Fruit fly (Drosophila melanogaster) whole organism, embryonic: Measurements from ENCODE around the gene CG32102.

Experiments
- Bdp1 ChIP-seq: fragments of 200-800 bp; sonication (Bioruptor generic); optimal IDR thresholded peaks from 3 replicates; lab custom pipeline; 2016; ENCODE audit warnings: missing biosample characterization, missing genetic modification characterization
- Bgb ChIP-seq: fragments of 200-800 bp; sonication (Bioruptor generic); IDR thresholded peaks from 2 replicates; pipeline ENCODE4 v1.3.6; 2022; ENCODE audit warnings: missing biosample characterization, missing genetic modification characterization; ENCODE audit not compliant: partially characterized antibody
- BtbVII ChIP-seq: fragments of 200-800 bp; sonication (Bioruptor generic); optimal IDR thresholded peaks from 3 replicates; lab custom pipeline; 2017; ENCODE audit warnings: missing biosample characterization, mild to moderate bottlenecking, missing genetic modification characterization
- CG11560 ChIP-seq: fragments of 200-800 bp; sonication (Bioruptor generic); IDR thresholded peaks from 3 replicates; pipeline ENCODE4 v1.3.6; 2022; ENCODE audit warnings: missing biosample characterization, missing genetic modification characterization
- CG11695 ChIP-seq: fragments of 200-800 bp; sonication (Bioruptor generic); IDR thresholded peaks from 3 replicates; pipeline ENCODE4 v1.3.6; 2022; ENCODE audit warnings: missing biosample characterization, missing genetic modification characterization
- CG1233 ChIP-seq: fragments of 200-800 bp; sonication (Bioruptor generic); optimal IDR thresholded peaks from 4 replicates; lab custom pipeline; 2018; ENCODE audit warnings: missing biosample characterization, mild to moderate bottlenecking, missing genetic modification characterization
- CG15269 ChIP-seq: fragments of 200-800 bp; sonication (Bioruptor generic); optimal IDR thresholded peaks from 2 replicates; lab custom pipeline; 2018; ENCODE audit warnings: missing biosample characterization, mild to moderate bottlenecking, missing genetic modification characterization, moderate library complexity
- CG17328 ChIP-seq: fragments of 200-800 bp; sonication (Bioruptor generic); IDR thresholded peaks from 2 replicates; pipeline ENCODE4 v1.3.6; 2022; ENCODE audit warnings: missing biosample characterization, missing genetic modification characterization
- CG17912 ChIP-seq: fragments of 200-800 bp; sonication (Bioruptor generic); optimal IDR thresholded peaks from 2 replicates; lab custom pipeline; 2018; ENCODE audit warnings: missing biosample characterization, mild to moderate bottlenecking, missing genetic modification characterization
- CG2116 ChIP-seq: fragments of 200-800 bp; sonication (Bioruptor generic); optimal IDR thresholded peaks from 3 replicates; lab custom pipeline; 2018; ENCODE audit warnings: missing biosample characterization, mild to moderate bottlenecking, missing genetic modification characterization
- CG2875 ChIP-seq: fragments of 200-800 bp; sonication (Bioruptor generic); optimal IDR thresholded peaks from 2 replicates; lab custom pipeline; 2017; ENCODE audit warnings: missing biosample characterization, mild to moderate bottlenecking, missing genetic modification characterization, missing genetic modification reagents
- CG32767 ChIP-seq: fragments of 200-800 bp; sonication (Bioruptor generic); IDR thresholded peaks from 2 replicates; pipeline ENCODE4 v1.3.6; 2022; ENCODE audit warnings: missing biosample characterization, missing genetic modification characterization
- CG32772 ChIP-seq: fragments of 200-800 bp; sonication (Bioruptor generic); IDR thresholded peaks from 2 replicates; pipeline ENCODE4 v1.3.6; 2022; ENCODE audit warnings: missing biosample characterization, missing genetic modification characterization
- CG34224 ChIP-seq: fragments of 200-800 bp; sonication (Bioruptor generic); IDR thresholded peaks from 3 replicates; pipeline ENCODE4 v1.3.6; 2022; ENCODE audit warnings: missing biosample characterization, missing genetic modification characterization; ENCODE audit not compliant: partially characterized antibody
- CG3847 ChIP-seq: fragments of 200-800 bp; sonication (Bioruptor generic); IDR thresholded peaks from 2 replicates; pipeline ENCODE4 v1.3.6; 2022; ENCODE audit warnings: missing biosample characterization, missing genetic modification characterization
- CG4424 ChIP-seq: fragments of 200-800 bp; sonication (Bioruptor generic); optimal IDR thresholded peaks from 3 replicates; lab custom pipeline; 2016; ENCODE audit warnings: missing biosample characterization, missing genetic modification characterization
- CG4820 ChIP-seq: fragments of 200-800 bp; sonication (Bioruptor generic); optimal IDR thresholded peaks from 3 replicates; lab custom pipeline; 2016; ENCODE audit warnings: missing biosample characterization, missing genetic modification characterization
- CG7271 ChIP-seq: fragments of 200-800 bp; sonication (Bioruptor generic); optimal IDR thresholded peaks from 2 replicates; lab custom pipeline; 2018; ENCODE audit warnings: missing biosample characterization, mild to moderate bottlenecking, missing genetic modification characterization, moderate library complexity
- CG7745 ChIP-seq: fragments of 200-800 bp; sonication (Bioruptor generic); optimal IDR thresholded peaks from 2 replicates; lab custom pipeline; 2018; ENCODE audit warnings: missing biosample characterization, mild to moderate bottlenecking, missing genetic modification characterization, moderate library complexity
- CG8765 ChIP-seq: fragments of 200-800 bp; sonication (Bioruptor generic); IDR thresholded peaks from 2 replicates; pipeline ENCODE4 v1.3.6; 2022; ENCODE audit warnings: missing biosample characterization, missing genetic modification characterization
- CG9609 ChIP-seq: fragments of 200-800 bp; sonication (Bioruptor generic); optimal IDR thresholded peaks from 3 replicates; lab custom pipeline; 2016; ENCODE audit warnings: missing biosample characterization, missing genetic modification characterization
- CG9797 ChIP-seq: fragments of 200-800 bp; sonication (Bioruptor generic); optimal IDR thresholded peaks from 3 replicates; lab custom pipeline; 2018; ENCODE audit warnings: missing biosample characterization, mild to moderate bottlenecking, missing genetic modification characterization
- CG9876 ChIP-seq: fragments of 200-800 bp; sonication (Bioruptor generic); optimal IDR thresholded peaks from 2 replicates; lab custom pipeline; 2016; ENCODE audit warnings: missing biosample characterization, missing genetic modification characterization
- Doc3 ChIP-seq: fragments of 200-800 bp; sonication (Bioruptor generic); IDR thresholded peaks from 3 replicates; pipeline ENCODE4 v1.3.6; 2022; ENCODE audit warnings: missing biosample characterization, missing genetic modification characterization; ENCODE audit not compliant: partially characterized antibody
- Ets65A ChIP-seq: fragments of 200-800 bp; sonication (Bioruptor generic); peaks from one replicate; lab custom pipeline; 2016; ENCODE audit warnings: missing biosample characterization, missing genetic modification characterization
- H15 ChIP-seq: fragments of 200-800 bp; sonication (Bioruptor generic); IDR thresholded peaks from 3 replicates; pipeline ENCODE4 v1.3.6; 2022; ENCODE audit warnings: missing biosample characterization, missing genetic modification characterization
- Hand ChIP-seq: fragments of 200-800 bp; sonication (Bioruptor generic); optimal IDR thresholded peaks from 2 replicates; lab custom pipeline; 2017; ENCODE audit warnings: mild to moderate bottlenecking, missing biosample characterization, missing genetic modification reagents, missing genetic modification characterization
- MESR4 ChIP-seq: fragments of 200-800 bp; sonication (Bioruptor generic); optimal IDR thresholded peaks from 2 replicates; lab custom pipeline; 2018; ENCODE audit warnings: missing biosample characterization, mild to moderate bottlenecking, missing genetic modification characterization, moderate library complexity
- Mes4 ChIP-seq: fragments of 200-800 bp; sonication (Bioruptor generic); optimal IDR thresholded peaks from 2 replicates; lab custom pipeline; 2016; ENCODE audit warnings: missing biosample characterization, missing genetic modification characterization
- Oaz ChIP-seq: fragments of 200-800 bp; sonication (Bioruptor generic); IDR thresholded peaks from 2 replicates; pipeline ENCODE4 v1.3.6; 2022; ENCODE audit warnings: missing biosample characterization, missing genetic modification characterization
- Sry-β ChIP-seq: fragments of 200-800 bp; sonication (Bioruptor generic); optimal IDR thresholded peaks from 2 replicates; lab custom pipeline; 2018; ENCODE audit warnings: missing biosample characterization, mild to moderate bottlenecking, missing genetic modification characterization, moderate library complexity
- Ssrp ChIP-seq: fragments of 200-800 bp; sonication (Bioruptor generic); optimal IDR thresholded peaks from 2 replicates; lab custom pipeline; 2018; ENCODE audit warnings: missing biosample characterization, mild to moderate bottlenecking, missing genetic modification characterization, moderate library complexity
- Xrp1 ChIP-seq: fragments of 200-800 bp; sonication (Bioruptor generic); IDR thresholded peaks from 2 replicates; pipeline ENCODE4 v1.3.6; 2022; ENCODE audit warnings: missing biosample characterization, missing genetic modification characterization
- YL-1 ChIP-seq: fragments of 200-800 bp; sonication (Bioruptor generic); optimal IDR thresholded peaks from 3 replicates; lab custom pipeline; 2017; ENCODE audit warnings: missing biosample characterization, mild to moderate bottlenecking, missing genetic modification characterization
- amos ChIP-seq: fragments of 200-800 bp; sonication (Bioruptor generic); IDR thresholded peaks from 2 replicates; pipeline ENCODE4 v1.3.6; 2022; ENCODE audit warnings: missing biosample characterization, missing genetic modification characterization; ENCODE audit not compliant: partially characterized antibody
- ap ChIP-seq: fragments of 200-800 bp; sonication (Bioruptor generic); IDR thresholded peaks from 2 replicates; pipeline ENCODE4 v1.3.6; 2022; ENCODE audit warnings: missing biosample characterization, missing genetic modification characterization
- crol ChIP-seq: fragments of 200-800 bp; sonication (Bioruptor generic); IDR thresholded peaks from 2 replicates; pipeline ENCODE4 v1.3.6; 2022; ENCODE audit warnings: missing biosample characterization, missing genetic modification characterization
- dimm ChIP-seq: fragments of 200-800 bp; sonication (Bioruptor generic); IDR thresholded peaks from 2 replicates; pipeline ENCODE4 v1.3.6; 2022; ENCODE audit warnings: missing biosample characterization, missing genetic modification characterization
- eve ChIP-seq, 2 experiments: fragments of >200 bp; optimal IDR thresholded peaks; 2 replicates each; lab custom pipeline; 2017; ENCODE audit warnings: missing biosample characterization in 2 of 2, missing genetic modification characterization in 2 of 2
- exex ChIP-seq: fragments of 200-800 bp; sonication (Bioruptor generic); optimal IDR thresholded peaks from 4 replicates; lab custom pipeline; 2018; ENCODE audit warnings: missing biosample characterization, mild to moderate bottlenecking, missing genetic modification characterization, moderate library complexity
- gcm ChIP-seq: fragments of 200-800 bp; sonication (Bioruptor generic); optimal IDR thresholded peaks from 2 replicates; lab custom pipeline; 2019; ENCODE audit warnings: missing biosample characterization, mild to moderate bottlenecking, missing genetic modification characterization, moderate library complexity
- gcm2 ChIP-seq: fragments of 200-800 bp; sonication (Bioruptor generic); optimal IDR thresholded peaks from 2 replicates; lab custom pipeline; 2016; ENCODE audit warnings: missing biosample characterization, missing genetic modification characterization
- gfzf ChIP-seq: fragments of 200-800 bp; sonication (Bioruptor generic); optimal IDR thresholded peaks from 2 replicates; lab custom pipeline; 2016; ENCODE audit warnings: missing biosample characterization, mild to moderate bottlenecking, missing genetic modification characterization, moderate library complexity
- gro ChIP-seq: fragments of 200-800 bp; sonication (Bioruptor generic); optimal IDR thresholded peaks from 2 replicates; lab custom pipeline; 2016; ENCODE audit warnings: missing biosample characterization, missing genetic modification characterization
- jigr1 ChIP-seq: fragments of 200-800 bp; sonication (Bioruptor generic); IDR thresholded peaks from 3 replicates; pipeline ENCODE4 v1.3.6; 2022; ENCODE audit warnings: missing biosample characterization, missing genetic modification characterization
- lbe ChIP-seq: fragments of 200-800 bp; sonication (Bioruptor generic); optimal IDR thresholded peaks from 2 replicates; lab custom pipeline; 2016; ENCODE audit warnings: missing biosample characterization, mild to moderate bottlenecking, missing genetic modification characterization
- pum ChIP-seq: fragments of 200-800 bp; sonication (Bioruptor generic); optimal IDR thresholded peaks from 2 replicates; lab custom pipeline; 2016; ENCODE audit warnings: missing biosample characterization, missing genetic modification characterization
- sima ChIP-seq: fragments of 200-800 bp; sonication (Bioruptor generic); optimal IDR thresholded peaks from 2 replicates; lab custom pipeline; 2016; ENCODE audit warnings: missing biosample characterization, missing genetic modification characterization
- tup ChIP-seq: fragments of 200-800 bp; sonication (Bioruptor generic); optimal IDR thresholded peaks from 2 replicates; lab custom pipeline; 2016; ENCODE audit warnings: missing biosample characterization, mild to moderate bottlenecking, missing genetic modification characterization, moderate library complexity
- unpg ChIP-seq: fragments of 200-800 bp; sonication (Bioruptor generic); optimal IDR thresholded peaks from 3 replicates; lab custom pipeline; 2018; ENCODE audit warnings: missing biosample characterization, mild to moderate bottlenecking, missing genetic modification characterization, moderate library complexity

The CG32102 gene

dm6 chr3L:12456916-12457662 lies 12.5 kb downstream of the CG32102 start (continued):
- TF ChIP-seq exex (tag; lab: Kevin White, UChicago): no peak
- TF ChIP-seq Bdp1 (GFP tag; lab: Kevin White, UChicago): peak; percentile 26
- TF ChIP-seq crol (GFP tag; lab: Robert Waterston, UW): no peak
- no peak for TF ChIP-seq gcm2 (GFP tag; lab: Kevin White, UChicago)
- TF ChIP-seq gro (GFP tag; lab: Kevin White, UChicago): no peak
- no peak for TF ChIP-seq sima
- TF ChIP-seq BtbVII (GFP tag; lab: Kevin White, UChicago): peak; percentile 50
- TF ChIP-seq tup (GFP tag; lab: Kevin White, UChicago): no peak
- peak; percentile 68; the same call in 1 of the 2 replicates for TF ChIP-seq CG32767 (GFP tag; lab: Robert Waterston, UW)
- peak; percentile 87 for TF ChIP-seq gcm
- no peak for TF ChIP-seq lbe (GFP tag; lab: Kevin White, UChicago)
- peak; percentile 59 for TF ChIP-seq CG7271 (tag; lab: Kevin White, UChicago)
- no peak for TF ChIP-seq CG9876 (GFP tag; lab: Kevin White, UChicago)
- TF ChIP-seq YL-1 (GFP tag; lab: Kevin White, UChicago): no peak
- peak; percentile 79 for TF ChIP-seq CG1233 (GFP tag; lab: Kevin White, UChicago)
- no peak for TF ChIP-seq CG9797 (GFP tag; lab: Kevin White, UChicago)
- TF ChIP-seq Ets65A (GFP tag; lab: Kevin White, UChicago): no peak
- TF ChIP-seq ap: peak; percentile 44; the same call in 1 of the 2 replicates
- TF ChIP-seq unpg (GFP tag; lab: Kevin White, UChicago): peak; percentile 84
- peak; percentile 76 for TF ChIP-seq CG15269
- no peak for TF ChIP-seq Hand (GFP tag; lab: Kevin White, UChicago)
- TF ChIP-seq CG17912 (GFP tag; lab: Kevin White, UChicago): no peak
- TF ChIP-seq Ssrp (tag; lab: Kevin White, UChicago): peak; percentile 90
- TF ChIP-seq Doc3: no peak
- peak; percentile 88 for TF ChIP-seq CG4424
- peak; percentile 70 for TF ChIP-seq CG2875 (GFP tag; lab: Kevin White, UChicago)
- TF ChIP-seq Mes4 (GFP tag; lab: Kevin White, UChicago): peak; percentile 39
- peak; percentile 81 for TF ChIP-seq Xrp1
- peak in 1 of 2 experiments; percentile 82 for TF ChIP-seq eve (GFP tag; optimal IDR thresholded peaks at IDR 0.05; lab: Kevin White, UChicago)
- TF ChIP-seq H15: no peak
- no peak for TF ChIP-seq Oaz (GFP tag; lab: Robert Waterston, UW)
- TF ChIP-seq CG2116 (GFP tag; lab: Kevin White, UChicago): peak; percentile 44
- TF ChIP-seq CG8765: no peak
- peak; percentile 77; the same call in 2 of the 3 replicates for TF ChIP-seq CG11695
- TF ChIP-seq CG32772 (GFP tag; lab: Robert Waterston, UW): peak; percentile 56
- no peak for TF ChIP-seq dimm (GFP tag; lab: Robert Waterston, UW)
- TF ChIP-seq Bgb (GFP tag; lab: Robert Waterston, UW): no peak
- TF ChIP-seq CG34224 (GFP tag; lab: Robert Waterston, UW): no peak
- peak; percentile 49 for TF ChIP-seq pum (GFP tag; lab: Kevin White, UChicago)
- no peak for TF ChIP-seq jigr1 (GFP tag; lab: Robert Waterston, UW)
- no peak for TF ChIP-seq amos
- TF ChIP-seq CG4820 (GFP tag; lab: Kevin White, UChicago): peak; percentile 86
- TF ChIP-seq CG3847: peak; percentile 22; the same call in 1 of the 2 replicates
- no peak for TF ChIP-seq CG9609
- peak; percentile 75 for TF ChIP-seq CG17328
- TF ChIP-seq MESR4 (GFP tag; lab: Kevin White, UChicago): no peak
- no peak for TF ChIP-seq gfzf
- peak; percentile 49 for TF ChIP-seq Sry-β (GFP tag; lab: Kevin White, UChicago)
- no peak for TF ChIP-seq CG7745
- TF ChIP-seq CG11560: no peak
